Worm (Caenorhabditis elegans) whole organism, L1 larva: ENCODE results near the gene cdl-1.

Experiments used
- ceh-88 ChIP-seq: fragments of 200-800 bp; sonication (Bioruptor generic); IDR thresholded peaks from 2 replicates; pipeline ENCODE4 v1.3.6; 2022; ENCODE audit warnings: missing genetic modification characterization, missing compliant biosample characterization
- ceh-90 ChIP-seq: sonication (generic microtip); optimal IDR thresholded peaks from 2 replicates; lab custom pipeline; 2016; ENCODE audit warnings: missing genetic modification characterization, missing compliant biosample characterization
- egl-27 ChIP-seq, 2 experiments: fragments of 150-350 bp in 1 of 2; sonication (generic microtip); optimal IDR thresholded peaks; 3 replicates each; lab custom pipeline; 2017 to 2018; ENCODE audit warnings: missing biosample characterization in 2 of 2, missing genetic modification characterization in 2 of 2, missing genetic modification reagents in 2 of 2
- nhr-11 ChIP-seq: fragments of 150-350 bp; optimal IDR thresholded peaks from 2 replicates; lab custom pipeline; 2014; ENCODE audit warnings: missing biosample characterization, missing genetic modification characterization
- nhr-28 ChIP-seq: fragments of 150-350 bp; optimal IDR thresholded peaks from 2 replicates; lab custom pipeline; 2014; ENCODE audit warnings: missing biosample characterization, missing genetic modification characterization
- sox-4 ChIP-seq: sonication (generic microtip); optimal IDR thresholded peaks from 2 replicates; lab custom pipeline; 2016; ENCODE audit warnings: missing genetic modification characterization, missing compliant biosample characterization
- swsn-7 ChIP-seq: sonication (generic microtip); optimal IDR thresholded peaks from 2 replicates; lab custom pipeline; 2016; ENCODE audit warnings: missing genetic modification characterization, missing compliant biosample characterization
- unc-62 ChIP-seq: fragments of 150-350 bp; optimal IDR thresholded peaks from 2 replicates; lab custom pipeline; 2014; ENCODE audit warnings: missing biosample characterization, missing genetic modification reagents, missing genetic modification characterization

- TF ChIP-seq ceh-88 (GFP tag; lab: Robert Waterston, UW) (no peak), ceh-90 (tag; lab: Kevin White, UChicago) (no peak), egl-27 (tag; optimal IDR thresholded peaks at IDR 0.05; lab: Kevin White, UChicago) (no peak), sox-4 (tag; lab: Kevin White, UChicago) (no peak), nhr-11 (tag; lab: Kevin White, UChicago) (no peak), swsn-7 (no peak), nhr-28 (tag; lab: Kevin White, UChicago) (no peak), unc-62 (GFP tag; lab: Kevin White, UChicago) (no peak)
Observed at ce11 chrII:10784248-10784647, 1.0 kb upstream of the cdl-1 start.
